Worm (Caenorhabditis elegans) whole organism, L1 larva: ENCODE measurements around the gene srh-104.

Experiments used
- C04F5.9 ChIP-seq: sonication (generic microtip); optimal IDR thresholded peaks from 2 replicates; lab custom pipeline; 2016; ENCODE audit warnings: missing genetic modification characterization, missing compliant biosample characterization
- C34B4.2 ChIP-seq: sonication (generic microtip); optimal IDR thresholded peaks from 2 replicates; lab custom pipeline; 2017; ENCODE audit warnings: mild to moderate bottlenecking, missing genetic modification characterization, missing compliant biosample characterization
- F16B12.6 ChIP-seq: fragments of 150-350 bp; optimal IDR thresholded peaks from 2 replicates; lab custom pipeline; 2014; ENCODE audit warnings: missing biosample characterization, missing genetic modification characterization
- Y116A8C.19 ChIP-seq: sonication (generic microtip); optimal IDR thresholded peaks from 2 replicates; lab custom pipeline; 2016; ENCODE audit warnings: missing compliant biosample characterization, missing genetic modification characterization, borderline replicate concordance
- blmp-1 ChIP-seq: fragments of 150-350 bp; optimal IDR thresholded peaks from 2 replicates; lab custom pipeline; 2014; ENCODE audit warnings: missing biosample characterization, missing genetic modification characterization
- ceh-8 ChIP-seq: fragments of 200-800 bp; sonication (Bioruptor generic); optimal IDR thresholded peaks from 2 replicates; lab custom pipeline; 2018; ENCODE audit warnings: mild to moderate bottlenecking, missing genetic modification characterization, moderate library complexity, missing compliant biosample characterization
- ceh-82 ChIP-seq, 3 experiments: fragments of 150-350 bp in 1 of 3; sonication (generic microtip) in 2 of 3; optimal IDR thresholded peaks; 2 replicates each; lab custom pipeline; 2014 to 2017; ENCODE audit warnings: missing biosample characterization in 3 of 3, missing genetic modification characterization in 3 of 3
- ceh-88 ChIP-seq: fragments of 200-800 bp; sonication (Bioruptor generic); IDR thresholded peaks from 2 replicates; pipeline ENCODE4 v1.3.6; 2022; ENCODE audit warnings: missing genetic modification characterization, missing compliant biosample characterization
- efl-1 ChIP-seq, 4 experiments: fragments of 150-350 bp; optimal IDR thresholded peaks in 3 of 4; peaks in 1 of 4; 1 replicate in 1 of 4; 2 replicates in 3 of 4; lab custom pipeline; 2014; ENCODE audit warnings: missing biosample characterization in 2 of 4, missing genetic modification characterization in 2 of 4, missing genetic modification reagents in 2 of 4
- efl-3 ChIP-seq: fragments of 200-800 bp; sonication (Bioruptor generic); optimal IDR thresholded peaks from 2 replicates; lab custom pipeline; 2018; ENCODE audit warnings: mild to moderate bottlenecking, missing genetic modification characterization, missing compliant biosample characterization
- egl-13 ChIP-seq: sonication (generic microtip); optimal IDR thresholded peaks from 2 replicates; lab custom pipeline; 2016; ENCODE audit warnings: missing genotype, missing genetic modification reagents, missing genetic modification characterization, missing compliant biosample characterization
- elt-2 ChIP-seq: sonication (generic microtip); optimal IDR thresholded peaks from 2 replicates; lab custom pipeline; 2016; ENCODE audit warnings: missing genetic modification characterization, mild to moderate bottlenecking, inconsistent platforms, missing compliant biosample characterization, missing genetic modification reagents
- elt-3 ChIP-seq, 6 experiments: fragments of 150-350 bp in 1 of 6; sonication (generic microtip); optimal IDR thresholded peaks; 2 replicates each; lab custom pipeline; 2017 to 2018; ENCODE audit warnings: missing biosample characterization in 6 of 6, missing genetic modification characterization in 6 of 6, inconsistent platforms in 1 of 6
- ets-5 ChIP-seq: fragments of 200-800 bp; sonication (Bioruptor generic); IDR thresholded peaks from 2 replicates; pipeline ENCODE4 v1.3.6; 2022; ENCODE audit warnings: missing genetic modification characterization, missing compliant biosample characterization
- fkh-10 ChIP-seq: sonication (generic microtip); optimal IDR thresholded peaks from 2 replicates; lab custom pipeline; 2017; ENCODE audit warnings: missing biosample characterization, missing genetic modification reagents, missing genetic modification characterization
- fkh-8 ChIP-seq: sonication (generic microtip); optimal IDR thresholded peaks from 2 replicates; lab custom pipeline; 2016; ENCODE audit warnings: mild to moderate bottlenecking, missing genetic modification characterization, missing compliant biosample characterization
- jun-1 ChIP-seq: fragments of 150-350 bp; optimal IDR thresholded peaks from 2 replicates; lab custom pipeline; 2014; ENCODE audit warnings: missing biosample characterization, missing genetic modification reagents, missing genetic modification characterization
- lin-14 ChIP-seq: fragments of 200-800 bp; sonication (Bioruptor generic); optimal IDR thresholded peaks from 2 replicates; lab custom pipeline; 2018; ENCODE audit warnings: mild to moderate bottlenecking, missing genetic modification characterization, moderate library complexity, missing compliant biosample characterization
- lin-35 ChIP-seq, 2 experiments: fragments of 150-350 bp; optimal IDR thresholded peaks; 2 replicates each; lab custom pipeline; 2014; ENCODE audit warnings: missing biosample characterization in 2 of 2, missing genetic modification characterization in 2 of 2, missing genetic modification reagents in 2 of 2
- mab-9 ChIP-seq: fragments of 200-800 bp; sonication (Bioruptor generic); IDR thresholded peaks from 2 replicates; pipeline ENCODE4 v1.3.6; 2022; ENCODE audit warnings: missing genetic modification reagents, missing genetic modification characterization, missing compliant biosample characterization
- mef-2 ChIP-seq: fragments of 150-350 bp; optimal IDR thresholded peaks from 2 replicates; lab custom pipeline; 2014; ENCODE audit warnings: missing biosample characterization, missing genetic modification characterization
- mep-1 ChIP-seq: fragments of 150-350 bp; optimal IDR thresholded peaks from 2 replicates; lab custom pipeline; 2014; ENCODE audit warnings: missing biosample characterization, missing genetic modification characterization
- nhr-12 ChIP-seq: sonication (generic microtip); optimal IDR thresholded peaks from 2 replicates; lab custom pipeline; 2017; ENCODE audit warnings: missing biosample characterization, missing genetic modification characterization
- nhr-19 ChIP-seq: fragments of 200-800 bp; sonication (Bioruptor generic); conservative IDR thresholded peaks from 2 replicates; pipeline ENCODE4 v1.3.6; 2022; ENCODE audit warnings: missing genetic modification characterization, missing compliant biosample characterization
- nhr-76 ChIP-seq: sonication (generic microtip); optimal IDR thresholded peaks from 2 replicates; lab custom pipeline; 2017; ENCODE audit warnings: missing biosample characterization, missing genetic modification characterization
- nhr-90 ChIP-seq: sonication (generic microtip); optimal IDR thresholded peaks from 2 replicates; lab custom pipeline; 2016; ENCODE audit warnings: mild to moderate bottlenecking, missing genetic modification characterization, missing compliant biosample characterization; ENCODE audit not compliant: poor library complexity
- pax-3 ChIP-seq: fragments of 200-800 bp; sonication (Bioruptor generic); optimal IDR thresholded peaks from 2 replicates; lab custom pipeline; 2018; ENCODE audit warnings: mild to moderate bottlenecking, missing genetic modification characterization, moderate library complexity, missing compliant biosample characterization
- rnt-1 ChIP-seq: sonication (generic microtip); optimal IDR thresholded peaks from 2 replicates; lab custom pipeline; 2016; ENCODE audit warnings: mild to moderate bottlenecking, missing genetic modification characterization, moderate library complexity, missing compliant biosample characterization
- snpc-4 ChIP-seq: fragments of 150-350 bp; optimal IDR thresholded peaks from 2 replicates; lab custom pipeline; 2014; ENCODE audit warnings: missing biosample characterization, missing genetic modification characterization
- swsn-7 ChIP-seq: sonication (generic microtip); optimal IDR thresholded peaks from 2 replicates; lab custom pipeline; 2016; ENCODE audit warnings: missing genetic modification characterization, missing compliant biosample characterization
- unc-30 ChIP-seq: sonication (generic microtip); optimal IDR thresholded peaks from 2 replicates; lab custom pipeline; 2017; ENCODE audit warnings: missing biosample characterization, missing genetic modification characterization
- unc-86 ChIP-seq: sonication (generic microtip); optimal IDR thresholded peaks from 2 replicates; lab custom pipeline; 2016; ENCODE audit warnings: missing genetic modification characterization, missing compliant biosample characterization
- unc-98 ChIP-seq: fragments of 200-800 bp; sonication (Bioruptor generic); IDR thresholded peaks from 2 replicates; pipeline ENCODE4 v1.3.6; 2022; ENCODE audit warnings: missing genetic modification characterization, missing compliant biosample characterization
- ztf-11 ChIP-seq, 2 experiments: sonication (generic microtip); optimal IDR thresholded peaks; 2 replicates each; lab custom pipeline; 2016 to 2017; ENCODE audit warnings: missing genetic modification characterization in 2 of 2, missing biosample characterization in 1 of 2, missing compliant biosample characterization in 1 of 2

srh-104 gene

ce11 chrV:16225524-16226116 lies 18.4 kb downstream of the srh-104 start:
- TF ChIP-seq C34B4.2 (tag; lab: Kevin White, UChicago) (no peak), unc-86 (no peak), snpc-4 (tag; lab: Kevin White, UChicago) (peak; percentile 69), ztf-11 (tag; optimal IDR thresholded peaks at IDR 0.05; lab: Kevin White, UChicago) (no peak)
- TF ChIP-seq, all 84 proteins: peak for 1

ce11 chrV:16224027-16224426 lies 20.0 kb downstream of the srh-104 start, which contains the start of gene stdh-2:
TSS of gene stdh-2 (plus strand) at chrV:16224327.
- no peak for TF ChIP-seq unc-98 (GFP tag; lab: Robert Waterston, UW)
- TF ChIP-seq mab-9 (GFP tag; lab: Robert Waterston, UW), result no peak
- TF ChIP-seq nhr-90 (tag; lab: Kevin White, UChicago), result no peak

- TF ChIP-seq jun-1 (tag; lab: Kevin White, UChicago) (no peak), nhr-12 (tag; lab: Kevin White, UChicago) (no peak), C04F5.9 (tag; lab: Kevin White, UChicago) (no peak), ceh-82 (tag; optimal IDR thresholded peaks at IDR 0.05; lab: Kevin White, UChicago) (no peak), fkh-10 (no peak), mef-2 (tag; lab: Kevin White, UChicago) (no peak), fkh-8 (no peak), blmp-1 (tag; lab: Kevin White, UChicago) (no peak), Y116A8C.19 (tag; lab: Kevin White, UChicago) (no peak), ceh-8 (no peak), pax-3 (tag; lab: Kevin White, UChicago) (no peak)
Observed at ce11 chrV:16220020-16220419, 24.0 kb downstream of the srh-104 start.

ce11 chrV:16218972-16219757 lies 24.8 kb downstream of the srh-104 start, which contains the start of gene glc-1:
TSS of gene glc-1 (plus strand) at chrV:16219634.
- TF ChIP-seq ceh-82 (tag; optimal IDR thresholded peaks at IDR 0.05; lab: Kevin White, UChicago) (no peak), nhr-19 (no peak), lin-35 (GFP tag; optimal IDR thresholded peaks at IDR 0.05; lab: Kevin White, UChicago) (peak in 1 of 2 experiments; percentile 9), egl-13 (tag; lab: Kevin White, UChicago) (no peak), rnt-1 (tag; lab: Kevin White, UChicago) (no peak), efl-3 (GFP tag; lab: Kevin White, UChicago) (no peak), mep-1 (tag; lab: Kevin White, UChicago) (no peak), ceh-88 (GFP tag; lab: Robert Waterston, UW) (no peak), blmp-1 (tag; lab: Kevin White, UChicago) (peak; percentile 30), F16B12.6 (no peak), lin-14 (GFP tag; lab: Kevin White, UChicago) (no peak), elt-2 (tag; lab: Kevin White, UChicago) (peak; percentile 15), elt-3 (tag; optimal IDR thresholded peaks at IDR 0.05; lab: Kevin White, UChicago) (peak in 1 of 6 experiments; percentile 87), ets-5 (GFP tag; lab: Robert Waterston, UW) (no peak), unc-30 (tag; lab: Kevin White, UChicago) (no peak)

- no peak for TF ChIP-seq swsn-7 (tag; lab: Kevin White, UChicago)
- TF ChIP-seq elt-3 (tag; optimal IDR thresholded peaks at IDR 0.05; lab: Kevin White, UChicago), result peak in 1 of 6 experiments; percentile 26
- TF ChIP-seq elt-2 (tag; lab: Kevin White, UChicago), result no peak
- TF ChIP-seq nhr-76, result no peak
- no peak for TF ChIP-seq mep-1 (tag; lab: Kevin White, UChicago)
- no peak for TF ChIP-seq nhr-12 (tag; lab: Kevin White, UChicago)
- TF ChIP-seq efl-1 (optimal IDR thresholded peaks at IDR 0.05; lab: Kevin White, UChicago), result no peak
- peak in 1 of 2 experiments; percentile 31 for TF ChIP-seq efl-1 (GFP tag; optimal IDR thresholded peaks at IDR 0.05 in 1 of 2; lab: Kevin White, UChicago)
- TF ChIP-seq mef-2 (tag; lab: Kevin White, UChicago), result no peak
Observed at ce11 chrV:16218522-16218921, 25.5 kb downstream of the srh-104 start, which contains the start of gene F11A5.15. TSS of gene F11A5.15 (minus strand) at chrV:16218622.
